4 fruit fly cellular contexts compared by ENCODE assay signal in the genomic region with DNA sequence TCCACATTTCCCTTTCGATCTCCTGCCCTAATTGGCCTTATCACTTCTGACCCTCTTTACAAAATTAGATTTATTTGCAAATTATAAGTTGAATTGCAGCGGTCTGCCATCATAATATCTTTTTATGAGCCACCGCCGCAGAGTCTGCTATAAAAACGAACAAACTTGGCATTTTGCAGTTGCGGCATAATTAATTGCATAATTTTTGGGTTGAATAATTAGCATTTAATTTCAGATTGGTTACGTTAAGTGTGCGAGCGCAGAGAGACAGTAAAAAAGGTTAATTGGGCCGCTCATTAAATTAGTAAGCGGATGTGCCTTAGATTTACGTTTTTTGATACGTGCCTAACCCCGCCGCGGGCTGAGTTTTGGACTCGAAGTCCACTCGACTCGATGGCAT.
TF ChIP-seq lines count a peak whose summit lies in the region.

No protein-coding gene starts in this region.

- peak; percentile 13 for TF ChIP-seq CTCF in whole organism, embryonic (GFP tag; optimal IDR thresholded peaks at IDR 0.05; lab: Kevin White, UChicago)

TF ChIP-seq in whole organism, adult, 20 proteins besides CTCF, POLR2A, EP300 and RAD21:
- peak; percentile 3 for TF ChIP-seq CG12768 (GFP tag; optimal IDR thresholded peaks at IDR 0.05; lab: Kevin White, UChicago)
- no peak for TF ChIP-seq CG11617 (GFP tag; optimal IDR thresholded peaks at IDR 0.05; lab: Kevin White, UChicago)
- TF ChIP-seq CG7101 (tag; optimal IDR thresholded peaks at IDR 0.05; lab: Kevin White, UChicago), result no peak
- TF ChIP-seq Clk (GFP tag; optimal IDR thresholded peaks at IDR 0.05; lab: Kevin White, UChicago), result no peak
- no peak for TF ChIP-seq ovo (GFP tag; optimal IDR thresholded peaks at IDR 0.05; lab: Kevin White, UChicago)
- peak; percentile 29 for TF ChIP-seq bab1 (GFP tag; optimal IDR thresholded peaks at IDR 0.05; lab: Kevin White, UChicago)
- TF ChIP-seq cnc (optimal IDR thresholded peaks at IDR 0.05; lab: Kevin White, UChicago), result no peak
TF ChIP-seq in whole organism, adult: peak in this region for 2.

TF ChIP-seq in whole organism, embryonic, 481 proteins besides CTCF, POLR2A, EP300 and RAD21:
- TF ChIP-seq Max (GFP tag; optimal IDR thresholded peaks at IDR 0.05; lab: Kevin White, UChicago) (no peak), sob (GFP tag; IDR thresholded peaks at IDR 0.05; lab: Robert Waterston, UW) (0 out of 2 replicates have a peak, but pooled peaks have one; percentile 24), CG2199 (GFP tag; IDR thresholded peaks at IDR 0.05; lab: Robert Waterston, UW) (0 out of 3 replicates have a peak, but pooled peaks have one; percentile 20), chinmo (GFP tag; IDR thresholded peaks at IDR 0.05; lab: Robert Waterston, UW; ENCODE audit: partially characterized antibody) (0 out of 4 replicates have a peak, but pooled peaks have one; percentile 72), CG9437 (GFP tag; optimal IDR thresholded peaks at IDR 0.05; lab: Kevin White, UChicago) (peak; percentile 86), br (optimal IDR thresholded peaks at IDR 0.05; lab: Kevin White, UChicago) (no peak), fd3F (GFP tag; optimal IDR thresholded peaks at IDR 0.05; lab: Kevin White, UChicago) (no peak), Hr78 (GFP tag; optimal IDR thresholded peaks at IDR 0.05; lab: Kevin White, UChicago) (peak in 1 of 2 experiments; percentile 24), z (GFP tag; IDR thresholded peaks at IDR 0.05; lab: Robert Waterston, UW) (peak; percentile 47; the same call in 1 of the 3 replicates), stwl (tag; optimal IDR thresholded peaks at IDR 0.05; lab: Kevin White, UChicago) (peak; percentile 9), CG10147 (GFP tag; optimal IDR thresholded peaks at IDR 0.05; lab: Kevin White, UChicago) (no peak), h (optimal IDR thresholded peaks at IDR 0.05; lab: Kevin White, UChicago) (no peak), E2f2 (GFP tag; IDR thresholded peaks at IDR 0.05; lab: Robert Waterston, UW) (no peak), CG8944 (GFP tag; optimal IDR thresholded peaks at IDR 0.05; lab: Kevin White, UChicago) (no peak), Rfx (GFP tag; IDR thresholded peaks at IDR 0.05; lab: Robert Waterston, UW) (peak; percentile 28), vvl (GFP tag; IDR thresholded peaks at IDR 0.05; lab: Robert Waterston, UW) (peak; percentile 90), Vsx1 (GFP tag; optimal IDR thresholded peaks at IDR 0.05; lab: Kevin White, UChicago) (peak; percentile 50), her (GFP tag; optimal IDR thresholded peaks at IDR 0.05; lab: Kevin White, UChicago) (no peak)

TF ChIP-seq in whole organism, prepupa, 60 proteins besides CTCF, POLR2A, EP300 and RAD21:
- TF ChIP-seq CG6163 (GFP tag; IDR thresholded peaks at IDR 0.05; lab: Robert Waterston, UW) (0 out of 3 replicates have a peak, but pooled peaks have one; percentile 20), fkh (GFP tag; optimal IDR thresholded peaks at IDR 0.05; lab: Kevin White, UChicago) (no peak)

TF ChIP-seq in whole organism, wandering third instar larva, 38 proteins besides CTCF, POLR2A, EP300 and RAD21:
- peak; percentile 34 for TF ChIP-seq N (GFP tag; optimal IDR thresholded peaks at IDR 0.05; lab: Kevin White, UChicago)
- no peak for TF ChIP-seq Sp1 (GFP tag; optimal IDR thresholded peaks at IDR 0.05; lab: Kevin White, UChicago)
- no peak for TF ChIP-seq tai (GFP tag; optimal IDR thresholded peaks at IDR 0.05; lab: Kevin White, UChicago)
- no peak for TF ChIP-seq Hnf4 (GFP tag; optimal IDR thresholded peaks at IDR 0.05; lab: Kevin White, UChicago)
- TF ChIP-seq lola (GFP tag; optimal IDR thresholded peaks at IDR 0.05; lab: Kevin White, UChicago), result no peak
- peak; percentile 73 for TF ChIP-seq Vsx2 (GFP tag; optimal IDR thresholded peaks at IDR 0.05; lab: Kevin White, UChicago; ENCODE audit: partially characterized antibody)
- no peak for TF ChIP-seq dmrt93B (GFP tag; optimal IDR thresholded peaks at IDR 0.05; lab: Kevin White, UChicago)
- TF ChIP-seq ey (GFP tag; optimal IDR thresholded peaks at IDR 0.05; lab: Kevin White, UChicago), result no peak
- TF ChIP-seq br (GFP tag; optimal IDR thresholded peaks at IDR 0.05; lab: Kevin White, UChicago), result no peak
- no peak for TF ChIP-seq woc (GFP tag; optimal IDR thresholded peaks at IDR 0.05; lab: Kevin White, UChicago)
- no peak for TF ChIP-seq GATAd (GFP tag; optimal IDR thresholded peaks at IDR 0.05; lab: Kevin White, UChicago)
- TF ChIP-seq Mio (GFP tag; optimal IDR thresholded peaks at IDR 0.05; lab: Kevin White, UChicago), result no peak
- TF ChIP-seq h (GFP tag; optimal IDR thresholded peaks at IDR 0.05; lab: Kevin White, UChicago), result no peak
- TF ChIP-seq Rel (GFP tag; optimal IDR thresholded peaks at IDR 0.05; lab: Kevin White, UChicago), result no peak
- no peak for TF ChIP-seq Rel (tag; optimal IDR thresholded peaks at IDR 0.05; lab: Kevin White, UChicago)
- no peak for TF ChIP-seq sv (GFP tag; optimal IDR thresholded peaks at IDR 0.05; lab: Kevin White, UChicago)
- no peak for TF ChIP-seq HLH106 (tag; optimal IDR thresholded peaks at IDR 0.05; lab: Kevin White, UChicago)
- no peak for TF ChIP-seq fru (GFP tag; optimal IDR thresholded peaks at IDR 0.05; lab: Kevin White, UChicago)
- no peak for TF ChIP-seq OdsH (GFP tag; optimal IDR thresholded peaks at IDR 0.05; lab: Kevin White, UChicago)
- TF ChIP-seq dsf (GFP tag; optimal IDR thresholded peaks at IDR 0.05; lab: Kevin White, UChicago; ENCODE audit: borderline replicate concordance), result no peak
- no peak for TF ChIP-seq dl (GFP tag; optimal IDR thresholded peaks at IDR 0.05; lab: Kevin White, UChicago; ENCODE audit: insufficient read depth in 1 of 2, partially characterized antibody in 2 of 2)
- TF ChIP-seq sage (GFP tag; optimal IDR thresholded peaks at IDR 0.05; lab: Kevin White, UChicago), result no peak
- no peak for TF ChIP-seq Abd-B (GFP tag; optimal IDR thresholded peaks at IDR 0.05; lab: Kevin White, UChicago)
- TF ChIP-seq Dif (GFP tag; optimal IDR thresholded peaks at IDR 0.05; lab: Kevin White, UChicago; ENCODE audit: partially characterized antibody), result peak; percentile 14
- TF ChIP-seq Myc (optimal IDR thresholded peaks at IDR 0.05; lab: Kevin White, UChicago), result peak; percentile 75
